Worm (Caenorhabditis elegans) whole organism, L4 larva: ENCODE data around the gene C06B3.1.
A peak's percentile ranks its signal among the peaks of the same experiment; 100 is the strongest.

Source experiments
- F44E2.7 ChIP-seq: fragments of 200-800 bp; sonication (Bioruptor generic); IDR thresholded peaks from 2 replicates; pipeline ENCODE4 v2.1.2; 2022; ENCODE audit warnings: missing genetic modification characterization, missing compliant biosample characterization
- R02D3.7 ChIP-seq: fragments of 150-350 bp; sonication (generic microtip); optimal IDR thresholded peaks from 3 replicates; lab custom pipeline; 2014; ENCODE audit warnings: missing biosample characterization, missing genetic modification characterization
- T20F7.1 ChIP-seq: fragments of 200-800 bp; sonication (Bioruptor generic); optimal IDR thresholded peaks from 2 replicates; lab custom pipeline; 2018; ENCODE audit warnings: mild to moderate bottlenecking, missing genetic modification characterization, missing compliant biosample characterization
- Y48G9A.11 ChIP-seq: fragments of 200-800 bp; sonication (Bioruptor generic); IDR thresholded peaks from 2 replicates; pipeline ENCODE4 v1.3.6; 2022; ENCODE audit warnings: missing genetic modification reagents, missing genetic modification characterization, missing compliant biosample characterization
- ZK546.5 ChIP-seq, 2 experiments: sonication (generic microtip); optimal IDR thresholded peaks; 2 replicates each; lab custom pipeline; 2017; ENCODE audit warnings: missing biosample characterization in 2 of 2, missing genetic modification characterization in 2 of 2
- aha-1 ChIP-seq: fragments of 150-350 bp; peaks from one replicate; lab custom pipeline; 2014; ENCODE audit warnings: missing biosample characterization, missing genetic modification characterization
- ama-1 ChIP-seq: fragments of 150-350 bp; optimal IDR thresholded peaks from 2 replicates; lab custom pipeline; 2014; ENCODE audit warnings: inconsistent platforms, mixed read lengths
- arid-1 ChIP-seq: fragments of 200-800 bp; sonication (Bioruptor generic); conservative IDR thresholded peaks from 2 replicates; pipeline ENCODE4 v1.3.6; 2022; ENCODE audit warnings: missing genetic modification reagents, missing genetic modification characterization, missing compliant biosample characterization
- ceh-32 ChIP-seq: sonication (generic microtip); optimal IDR thresholded peaks from 2 replicates; lab custom pipeline; 2016; ENCODE audit warnings: mild to moderate bottlenecking, missing genetic modification characterization, missing compliant biosample characterization; ENCODE audit not compliant: poor library complexity
- ceh-62 ChIP-seq: sonication (generic microtip); optimal IDR thresholded peaks from 2 replicates; lab custom pipeline; 2017; ENCODE audit warnings: missing biosample characterization, missing genetic modification characterization
- cey-2 ChIP-seq: sonication (generic microtip); optimal IDR thresholded peaks from 3 replicates; lab custom pipeline; 2017; ENCODE audit warnings: missing genetic modification characterization, mild to moderate bottlenecking, missing compliant biosample characterization, antibody characterized with exemption, borderline replicate concordance; ENCODE audit not compliant: insufficient read depth
- daf-12 ChIP-seq: fragments of 150-350 bp; optimal IDR thresholded peaks from 2 replicates; lab custom pipeline; 2014; ENCODE audit warnings: missing biosample characterization, missing genetic modification reagents, missing genetic modification characterization
- daf-16 ChIP-seq, 3 experiments: sonication (generic microtip); optimal IDR thresholded peaks; 2 replicates each; lab custom pipeline; 2016 to 2017; ENCODE audit warnings: missing genetic modification characterization in 3 of 3, missing genetic modification reagents in 3 of 3, mild to moderate bottlenecking in 2 of 3, missing compliant biosample characterization in 2 of 3, missing biosample characterization in 1 of 3, moderate library complexity in 1 of 3
- daf-19 ChIP-seq: fragments of 200-800 bp; sonication (Bioruptor generic); conservative IDR thresholded peaks from 2 replicates; pipeline ENCODE4 v1.3.6; 2022; ENCODE audit warnings: missing genetic modification characterization, missing compliant biosample characterization
- daf-8 ChIP-seq: fragments of 200-800 bp; sonication (Bioruptor generic); IDR thresholded peaks from 2 replicates; pipeline ENCODE4 v1.3.6; 2022; ENCODE audit warnings: missing genetic modification characterization, missing compliant biosample characterization
- dmd-6 ChIP-seq: fragments of 200-800 bp; sonication (Bioruptor generic); IDR thresholded peaks from 2 replicates; pipeline ENCODE4 v1.3.6; 2022; ENCODE audit warnings: missing genetic modification reagents, missing genetic modification characterization, missing compliant biosample characterization
- dpl-1 ChIP-seq: fragments of 150-350 bp; optimal IDR thresholded peaks from 2 replicates; lab custom pipeline; 2014; ENCODE audit warnings: missing biosample characterization, missing genetic modification reagents, missing genetic modification characterization
- duxl-1 ChIP-seq: sonication (generic microtip); optimal IDR thresholded peaks from 2 replicates; lab custom pipeline; 2016; ENCODE audit warnings: mild to moderate bottlenecking, missing genetic modification characterization, moderate library complexity, missing compliant biosample characterization; ENCODE audit not compliant: poor library complexity
- dve-1 ChIP-seq: sonication (generic microtip); optimal IDR thresholded peaks from 2 replicates; lab custom pipeline; 2017; ENCODE audit warnings: antibody characterized with exemption, mild to moderate bottlenecking, missing genetic modification characterization, missing compliant biosample characterization; ENCODE audit not compliant: insufficient read depth
- egl-27 ChIP-seq: sonication (generic microtip); optimal IDR thresholded peaks from 3 replicates; lab custom pipeline; 2017; ENCODE audit warnings: missing biosample characterization, missing genetic modification reagents, missing genetic modification characterization
- fkh-10 ChIP-seq: fragments of 150-350 bp; optimal IDR thresholded peaks from 2 replicates; lab custom pipeline; 2014; ENCODE audit warnings: missing biosample characterization, missing genetic modification reagents, missing genetic modification characterization
- gei-8 ChIP-seq: fragments of 200-800 bp; sonication (Bioruptor generic); optimal IDR thresholded peaks from 2 replicates; lab custom pipeline; 2018; ENCODE audit warnings: mild to moderate bottlenecking, missing genetic modification characterization, missing compliant biosample characterization
- hlh-11 ChIP-seq: fragments of 200-800 bp; sonication (Bioruptor generic); optimal IDR thresholded peaks from 2 replicates; lab custom pipeline; 2018; ENCODE audit warnings: mild to moderate bottlenecking, missing genetic modification characterization, missing compliant biosample characterization
- hlh-30 ChIP-seq: sonication (generic microtip); optimal IDR thresholded peaks from 2 replicates; lab custom pipeline; 2017; ENCODE audit warnings: antibody characterized with exemption, mild to moderate bottlenecking, missing genetic modification characterization, missing compliant biosample characterization; ENCODE audit not compliant: insufficient read depth
- hmg-1.1 ChIP-seq: fragments of 200-800 bp; sonication (Bioruptor generic); IDR thresholded peaks from 2 replicates; pipeline ENCODE4 v1.3.6; 2022; ENCODE audit warnings: missing genetic modification reagents, missing genetic modification characterization, missing compliant biosample characterization
- lin-38 ChIP-seq: fragments of 200-800 bp; sonication (Bioruptor generic); IDR thresholded peaks from 2 replicates; pipeline ENCODE4 v1.3.6; 2022; ENCODE audit warnings: missing genetic modification reagents, missing genetic modification characterization, missing compliant biosample characterization
- lsy-2 ChIP-seq, 2 experiments: fragments of 150-350 bp in 1 of 2; sonication (generic microtip) in 1 of 2; optimal IDR thresholded peaks; 2 replicates each; lab custom pipeline; 2014 to 2017; ENCODE audit warnings: missing biosample characterization in 2 of 2, missing genetic modification characterization in 2 of 2
- mep-1 ChIP-seq: fragments of 150-350 bp; sonication (generic microtip); optimal IDR thresholded peaks from 3 replicates; lab custom pipeline; 2014; ENCODE audit warnings: missing biosample characterization, missing genetic modification characterization
- mxl-3 ChIP-seq: fragments of 200-800 bp; sonication (Bioruptor generic); optimal IDR thresholded peaks from 2 replicates; lab custom pipeline; 2018; ENCODE audit warnings: mild to moderate bottlenecking, missing genetic modification characterization, missing compliant biosample characterization
- nhr-10 ChIP-seq: fragments of 150-350 bp; optimal IDR thresholded peaks from 2 replicates; lab custom pipeline; 2014; ENCODE audit warnings: missing biosample characterization, missing genetic modification characterization
- nhr-102 ChIP-seq: sonication (generic microtip); optimal IDR thresholded peaks from 2 replicates; lab custom pipeline; 2016; ENCODE audit warnings: mild to moderate bottlenecking, missing genetic modification characterization, moderate library complexity, missing compliant biosample characterization
- nhr-11 ChIP-seq: fragments of 150-350 bp; optimal IDR thresholded peaks from 2 replicates; lab custom pipeline; 2014; ENCODE audit warnings: missing biosample characterization, missing genetic modification characterization
- nhr-237 ChIP-seq: sonication (generic microtip); optimal IDR thresholded peaks from 2 replicates; lab custom pipeline; 2017; ENCODE audit warnings: missing biosample characterization, missing genetic modification characterization
- nhr-48 ChIP-seq: sonication (generic microtip); optimal IDR thresholded peaks from 2 replicates; lab custom pipeline; 2016; ENCODE audit warnings: mild to moderate bottlenecking, missing genetic modification characterization, missing compliant biosample characterization
- nhr-6 ChIP-seq: fragments of 150-350 bp; optimal IDR thresholded peaks from 2 replicates; lab custom pipeline; 2014; ENCODE audit warnings: missing biosample characterization, missing genetic modification characterization
- nhr-77 ChIP-seq: fragments of 150-350 bp; optimal IDR thresholded peaks from 2 replicates; lab custom pipeline; 2014; ENCODE audit warnings: missing biosample characterization, missing genetic modification characterization
- php-3 ChIP-seq: fragments of 200-800 bp; sonication (Bioruptor generic); IDR thresholded peaks from 2 replicates; pipeline ENCODE4 v1.3.6; 2022; ENCODE audit warnings: missing genetic modification reagents, missing genetic modification characterization, missing compliant biosample characterization
- pqm-1 ChIP-seq: sonication (generic microtip); optimal IDR thresholded peaks from 2 replicates; lab custom pipeline; 2017; ENCODE audit warnings: missing biosample characterization, missing genetic modification characterization
- rbr-2 ChIP-seq: sonication (generic microtip); optimal IDR thresholded peaks from 2 replicates; lab custom pipeline; 2016; ENCODE audit warnings: missing genotype, missing genetic modification characterization, missing compliant biosample characterization
- saeg-2 ChIP-seq: fragments of 200-800 bp; sonication (Bioruptor generic); IDR thresholded peaks from 2 replicates; pipeline ENCODE4 v1.3.6; 2022; ENCODE audit warnings: missing genetic modification reagents, missing genetic modification characterization, missing compliant biosample characterization
- sdz-12 ChIP-seq: fragments of 200-800 bp; sonication (Bioruptor generic); optimal IDR thresholded peaks from 2 replicates; lab custom pipeline; 2018; ENCODE audit warnings: mild to moderate bottlenecking, missing genetic modification characterization, missing compliant biosample characterization
- snpc-1.2 ChIP-seq: fragments of 200-800 bp; sonication (Bioruptor generic); IDR thresholded peaks from 2 replicates; pipeline ENCODE4 v1.3.6; 2022; ENCODE audit warnings: missing genetic modification reagents, missing genetic modification characterization, missing compliant biosample characterization
- tag-97 ChIP-seq: fragments of 200-800 bp; sonication (Bioruptor generic); IDR thresholded peaks from 2 replicates; pipeline ENCODE4 v1.3.6; 2022; ENCODE audit warnings: missing genetic modification characterization, missing compliant biosample characterization
- tra-1 ChIP-seq: fragments of 200-800 bp; sonication (Bioruptor generic); IDR thresholded peaks from 2 replicates; pipeline ENCODE4 v1.3.6; 2022; ENCODE audit warnings: missing genetic modification reagents, missing genetic modification characterization, missing compliant biosample characterization
- zag-1 ChIP-seq: fragments of 150-350 bp; optimal IDR thresholded peaks from 2 replicates; lab custom pipeline; 2014; ENCODE audit warnings: missing biosample characterization, missing genetic modification characterization
- zfp-3 ChIP-seq: fragments of 200-800 bp; sonication (Bioruptor generic); conservative IDR thresholded peaks from 2 replicates; pipeline ENCODE4 v1.3.6; 2022; ENCODE audit warnings: missing genetic modification reagents, missing genetic modification characterization, missing compliant biosample characterization

The C06B3.1 gene

DNA sequence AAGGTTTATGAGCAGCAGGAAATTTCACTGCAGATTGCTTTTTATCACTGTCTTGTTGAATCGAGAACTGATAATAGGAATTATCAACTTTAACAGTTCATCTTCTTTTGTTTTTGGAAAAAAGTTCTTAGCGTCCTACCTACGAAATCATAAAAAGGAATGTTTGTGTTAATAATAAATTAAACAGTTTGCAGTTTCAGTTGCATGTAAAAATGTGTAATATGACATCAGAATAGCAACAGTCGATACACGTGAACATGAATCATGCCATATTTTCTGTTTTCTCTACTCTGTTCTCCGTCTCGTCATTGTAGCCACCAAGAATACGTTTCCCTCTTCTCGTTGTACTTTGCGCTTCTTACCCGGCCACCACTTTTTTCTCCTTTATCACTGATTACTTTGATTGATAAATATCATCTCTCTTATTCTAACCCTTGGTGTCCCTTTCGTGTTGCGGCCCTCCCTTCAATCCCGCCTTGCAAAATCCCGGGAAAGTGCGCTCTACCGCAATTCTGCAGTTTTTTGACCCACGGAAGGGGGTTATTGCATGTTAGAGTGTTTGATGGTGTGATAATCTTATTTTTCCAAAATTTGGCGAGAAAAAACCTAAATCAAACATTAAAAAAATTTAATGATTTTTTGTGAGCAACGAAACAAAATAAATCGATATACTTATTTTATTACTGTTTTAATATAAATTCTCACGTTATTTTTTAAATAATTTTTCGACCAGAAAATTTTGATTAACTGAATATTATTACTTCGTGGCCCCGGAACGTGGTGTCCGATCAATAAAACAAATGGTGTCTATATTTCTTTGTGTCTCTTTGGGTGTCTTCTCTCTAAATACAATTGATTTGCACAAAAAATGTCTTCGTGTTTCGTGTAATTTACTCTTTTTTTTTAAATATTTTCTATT is 9.9 kb upstream of the C06B3.1 start, which contains the start of gene sptl-3 (continued):
- TF ChIP-seq ceh-62 = no peak
- TF ChIP-seq saeg-2 (GFP tag; lab: Robert Waterston, UW) = 0 out of 2 replicates have a peak, but pooled peaks have one; percentile 21
- TF ChIP-seq daf-16 (GFP tag; optimal IDR thresholded peaks at IDR 0.05; lab: Kevin White, UChicago) = no peak
- peak; percentile 72 for TF ChIP-seq daf-16 (tag; optimal IDR thresholded peaks at IDR 0.05; lab: Kevin White, UChicago)
- peak; percentile 58 for TF ChIP-seq hlh-30 (tag; lab: Kevin White, UChicago)
- no peak for TF ChIP-seq F44E2.7
- TF ChIP-seq hlh-11 (tag; lab: Kevin White, UChicago) = peak; percentile 84
- no peak for TF ChIP-seq fkh-10 (GFP tag; lab: Kevin White, UChicago)
- TF ChIP-seq nhr-48 = peak; percentile 59
- TF ChIP-seq nhr-237 (tag; lab: Kevin White, UChicago) = no peak
- peak in 1 of 2 experiments; percentile 34 for TF ChIP-seq lsy-2 (tag; optimal IDR thresholded peaks at IDR 0.05; lab: Kevin White, UChicago)
- TF ChIP-seq php-3 (GFP tag; lab: Robert Waterston, UW) = peak; percentile 67; the same call in 1 of the 2 replicates
- peak; percentile 92 for TF ChIP-seq aha-1 (tag; lab: Kevin White, UChicago)
- peak; percentile 77 for TF ChIP-seq dve-1 (tag; lab: Kevin White, UChicago)
- peak; percentile 87 for TF ChIP-seq cey-2 (tag; lab: Kevin White, UChicago)
- TF ChIP-seq daf-8 (GFP tag; lab: Robert Waterston, UW) = no peak
- no peak for TF ChIP-seq ceh-32 (tag; lab: Kevin White, UChicago)
- 0 out of 2 replicates have a peak, but pooled peaks have one; percentile 42 for TF ChIP-seq hmg-1.1 (GFP tag; lab: Robert Waterston, UW)
- TF ChIP-seq pqm-1 (tag; lab: Kevin White, UChicago) = peak; percentile 87

DNA sequence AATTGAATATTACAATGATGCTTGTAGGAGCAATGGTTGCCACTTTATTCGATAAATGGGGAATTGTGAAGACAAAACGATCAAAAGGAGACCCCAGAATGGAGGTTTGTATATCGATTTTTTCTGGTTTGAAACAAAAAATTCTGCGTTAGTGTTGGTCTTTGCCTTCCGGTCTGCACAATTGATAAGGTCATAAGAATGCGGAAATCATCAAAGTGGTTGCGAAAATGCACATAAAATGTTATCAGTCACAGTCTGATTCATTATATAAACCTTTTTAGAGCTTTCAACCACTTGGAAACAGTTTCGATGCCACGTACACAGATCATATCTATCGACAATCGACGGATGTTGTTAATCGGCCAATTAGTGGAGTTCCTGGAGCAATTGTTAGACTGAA is 9.0 kb upstream of the C06B3.1 start:
- TF ChIP-seq nhr-10 (tag; lab: Kevin White, UChicago) (no peak), sdz-12 (GFP tag; lab: Kevin White, UChicago) (no peak), hlh-11 (tag; lab: Kevin White, UChicago) (peak; percentile 62), dve-1 (tag; lab: Kevin White, UChicago) (peak; percentile 53), tag-97 (GFP tag; lab: Robert Waterston, UW) (no peak), daf-12 (tag; lab: Kevin White, UChicago) (no peak), ceh-62 (no peak), dpl-1 (no peak), dmd-6 (peak; percentile 87), duxl-1 (peak; percentile 6), arid-1 (GFP tag; lab: Robert Waterston, UW) (no peak), tra-1 (GFP tag; lab: Robert Waterston, UW) (0 out of 2 replicates have a peak, but pooled peaks have one; percentile 10), daf-19 (GFP tag; lab: Robert Waterston, UW) (no peak), lin-38 (no peak), R02D3.7 (tag; lab: Kevin White, UChicago) (no peak), mxl-3 (no peak), ama-1 (no peak), gei-8 (no peak), egl-27 (tag; lab: Kevin White, UChicago) (no peak), zag-1 (tag; lab: Kevin White, UChicago) (no peak), snpc-1.2 (GFP tag; lab: Robert Waterston, UW) (no peak), nhr-77 (tag; lab: Kevin White, UChicago) (peak; percentile 61), Y48G9A.11 (GFP tag; lab: Robert Waterston, UW) (no peak), nhr-102 (tag; lab: Kevin White, UChicago) (no peak), nhr-11 (tag; lab: Kevin White, UChicago) (no peak), php-3 (GFP tag; lab: Robert Waterston, UW) (peak; percentile 86), T20F7.1 (no peak), rbr-2 (tag; lab: Kevin White, UChicago) (no peak), pqm-1 (tag; lab: Kevin White, UChicago) (peak; percentile 88), zfp-3 (GFP tag; lab: Robert Waterston, UW) (no peak), mep-1 (tag; lab: Kevin White, UChicago) (no peak), nhr-6 (tag; lab: Kevin White, UChicago) (peak; percentile 12), ZK546.5 (tag; optimal IDR thresholded peaks at IDR 0.05; lab: Kevin White, UChicago) (no peak), daf-16 (GFP tag; optimal IDR thresholded peaks at IDR 0.05; lab: Kevin White, UChicago) (no peak), daf-16 (tag; optimal IDR thresholded peaks at IDR 0.05; lab: Kevin White, UChicago) (no peak), aha-1 (tag; lab: Kevin White, UChicago) (peak; percentile 75)
